Fruit fly (Drosophila melanogaster): ENCODE results near the gene Mps1.
A peak's percentile ranks its signal among the peaks of the same experiment; 100 is the strongest.

The Mps1 gene

DNA sequence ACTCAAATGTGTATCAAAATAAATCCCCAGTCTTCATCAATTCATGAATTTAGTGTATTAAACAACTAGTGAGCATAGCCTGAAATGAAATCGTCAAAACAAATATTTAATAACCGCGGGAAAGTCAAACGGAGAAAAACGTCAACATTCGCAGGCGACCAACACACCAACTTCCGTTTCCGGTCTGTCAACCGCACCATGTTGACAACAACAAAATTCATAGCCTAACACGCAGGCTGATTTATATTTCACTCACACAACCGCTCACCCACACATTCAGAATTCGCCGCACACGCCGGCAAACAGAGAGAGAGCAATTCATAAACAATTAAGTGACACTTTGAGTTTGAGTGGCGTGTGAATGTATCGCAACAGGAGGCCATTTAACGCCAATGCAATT lies 16.0 kb upstream of the Mps1 start (continued):
- TF ChIP-seq CG14860 (GFP tag; IDR thresholded peaks at IDR 0.05; ENCODE audit: partially characterized antibody) (no peak), tup (GFP tag; optimal IDR thresholded peaks at IDR 0.05) (no peak), psq (GFP tag; optimal IDR thresholded peaks at IDR 0.05) (no peak), CG4282 (GFP tag; optimal IDR thresholded peaks at IDR 0.05) (no peak), exex (tag; optimal IDR thresholded peaks at IDR 0.05) (no peak), ERR (GFP tag; optimal IDR thresholded peaks at IDR 0.05) (no peak), Gsc (GFP tag; IDR thresholded peaks at IDR 0.05) (no peak), CG8359 (GFP tag; optimal IDR thresholded peaks at IDR 0.05; ENCODE audit: borderline replicate concordance) (no peak), fru (optimal IDR thresholded peaks at IDR 0.05) (no peak), Lim3 (GFP tag; IDR thresholded peaks at IDR 0.05) (no peak), CG31224 (GFP tag; IDR thresholded peaks at IDR 0.05) (no peak), CG11560 (tag; IDR thresholded peaks at IDR 0.05) (no peak), ci (GFP tag; IDR thresholded peaks at IDR 0.05) (peak; percentile 89), gsb (GFP tag; IDR thresholded peaks at IDR 0.05) (no peak), prd (optimal IDR thresholded peaks at IDR 0.05) (no peak), prd (GFP tag; IDR thresholded peaks at IDR 0.05) (no peak), CG12391 (tag; optimal IDR thresholded peaks at IDR 0.05) (peak; percentile 30), org-1 (GFP tag; optimal IDR thresholded peaks at IDR 0.05) (no peak), CG1233 (GFP tag; optimal IDR thresholded peaks at IDR 0.05) (peak; percentile 61), vvl (GFP tag; IDR thresholded peaks at IDR 0.05) (0 out of 2 replicates have a peak, but pooled peaks have one; percentile 20)

dm6 chr3R:17656923-17657322 lies 14.1 kb upstream of the Mps1 start:
- TF ChIP-seq ERR (GFP tag; optimal IDR thresholded peaks at IDR 0.05) (no peak), HLH4C (GFP tag; IDR thresholded peaks at IDR 0.05; ENCODE audit: partially characterized antibody) (0 out of 3 replicates have a peak, but pooled peaks have one; percentile 48), CG16813 (GFP tag; IDR thresholded peaks at IDR 0.05; ENCODE audit: partially characterized antibody) (peak; percentile 47; the same call in 1 of the 3 replicates), CG6791 (GFP tag; IDR thresholded peaks at IDR 0.05; ENCODE audit: partially characterized antibody) (peak; percentile 48; the same call in 1 of the 3 replicates), CG7963 (GFP tag; IDR thresholded peaks at IDR 0.05; ENCODE audit: partially characterized antibody) (0 out of 3 replicates have a peak, but pooled peaks have one; percentile 17), nerfin-2 (GFP tag; IDR thresholded peaks at IDR 0.05; ENCODE audit: partially characterized antibody) (0 out of 2 replicates have a peak, but pooled peaks have one; percentile 27), Opbp (GFP tag; IDR thresholded peaks at IDR 0.05; ENCODE audit: partially characterized antibody) (0 out of 3 replicates have a peak, but pooled peaks have one; percentile 13), ato (GFP tag; IDR thresholded peaks at IDR 0.05; ENCODE audit: partially characterized antibody) (0 out of 2 replicates have a peak, but pooled peaks have one; percentile 12), CG3065 (GFP tag; optimal IDR thresholded peaks at IDR 0.05) (no peak), CG15269 (tag; optimal IDR thresholded peaks at IDR 0.05) (no peak), Bgb (GFP tag; IDR thresholded peaks at IDR 0.05; ENCODE audit: partially characterized antibody) (0 out of 2 replicates have a peak, but pooled peaks have one; percentile 18), Bdp1 (GFP tag; optimal IDR thresholded peaks at IDR 0.05) (peak; percentile 89)

DNA sequence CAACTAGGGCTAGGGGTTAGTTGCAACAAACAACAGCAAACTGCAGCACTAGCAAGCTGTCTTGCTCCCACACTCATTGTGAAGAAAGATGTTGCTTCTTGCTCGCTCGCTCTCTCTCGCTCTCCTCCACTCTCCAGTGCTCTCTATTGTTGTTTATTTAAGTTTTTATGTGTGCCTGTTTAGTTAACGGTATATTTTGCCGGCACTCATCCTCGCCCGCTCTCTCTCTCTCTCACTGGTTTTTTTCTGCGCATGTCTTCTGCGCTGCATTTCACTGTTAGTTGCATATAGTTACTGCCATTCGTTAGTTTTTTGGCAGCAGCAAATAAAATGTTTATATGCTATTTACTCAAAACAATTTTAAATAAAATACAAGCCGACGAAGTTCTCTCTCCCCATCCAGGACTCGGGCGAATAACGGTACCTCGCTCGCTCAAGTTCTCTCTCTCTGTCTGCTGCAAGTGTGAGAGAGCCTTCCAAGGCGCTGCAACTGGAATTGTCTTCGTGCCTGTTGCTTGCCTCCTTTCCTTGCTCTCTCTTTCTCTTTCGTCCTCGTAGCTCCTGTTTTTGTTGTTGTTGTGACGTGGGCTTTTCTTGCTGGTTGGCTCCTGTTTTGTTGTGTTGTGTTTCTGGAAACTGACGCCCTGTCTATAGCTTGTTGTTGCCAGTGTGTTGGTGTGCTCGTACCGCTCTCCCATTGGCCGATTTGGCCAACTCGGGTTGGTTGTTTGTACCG lies 4.8 kb upstream of the Mps1 start:
- TF ChIP-seq Nf-YB (GFP tag; optimal IDR thresholded peaks at IDR 0.05) (peak; percentile 95), dimm (GFP tag; IDR thresholded peaks at IDR 0.05) (no peak), CG31441 (GFP tag; IDR thresholded peaks at IDR 0.05) (no peak), Nf-YC (tag; optimal IDR thresholded peaks at IDR 0.05) (peak; percentile 95), scrt (GFP tag; optimal IDR thresholded peaks at IDR 0.05) (peak; percentile 93), yki (optimal IDR thresholded peaks at IDR 0.05) (peak; percentile 72), nerfin-2 (GFP tag; IDR thresholded peaks at IDR 0.05; ENCODE audit: partially characterized antibody) (no peak), NfI (GFP tag; optimal IDR thresholded peaks at IDR 0.05) (no peak), CG3163 (GFP tag; optimal IDR thresholded peaks at IDR 0.05) (no peak), pros (GFP tag; optimal IDR thresholded peaks at IDR 0.05) (peak; percentile 32), CG10462 (GFP tag; optimal IDR thresholded peaks at IDR 0.05) (peak; percentile 55), Trl (optimal IDR thresholded peaks at IDR 0.05) (peak; percentile 69 to 82), Trl (GFP tag; optimal IDR thresholded peaks at IDR 0.05) (no peak), HLHmδ (GFP tag; optimal IDR thresholded peaks at IDR 0.05) (no peak), Ets65A (GFP tag) (no peak), sens (GFP tag) (no peak), sqz (GFP tag; optimal IDR thresholded peaks at IDR 0.05) (peak; percentile 27), cg (GFP tag; optimal IDR thresholded peaks at IDR 0.05) (peak; percentile 41), Deaf1 (tag; optimal IDR thresholded peaks at IDR 0.05) (peak; percentile 84)
